Worm (Caenorhabditis elegans): ENCODE data around the gene C55C3.7.

- TF ChIP-seq pqm-1 (tag; optimal IDR thresholded peaks at IDR 0.05), result no peak
- no peak for TF ChIP-seq unc-86 (tag; optimal IDR thresholded peaks at IDR 0.05)
- no peak for TF ChIP-seq ama-1 (optimal IDR thresholded peaks at IDR 0.05)
- TF ChIP-seq fkh-10 (GFP tag; optimal IDR thresholded peaks at IDR 0.05), result no peak
- TF ChIP-seq odd-2 (tag; optimal IDR thresholded peaks at IDR 0.05), result no peak
- TF ChIP-seq nhr-232 (tag; optimal IDR thresholded peaks at IDR 0.05), result no peak
- no peak for TF ChIP-seq ceh-2 (tag; optimal IDR thresholded peaks at IDR 0.05)
- TF ChIP-seq ceh-34 (tag; optimal IDR thresholded peaks at IDR 0.05), result no peak
- TF ChIP-seq ceh-14 (tag; optimal IDR thresholded peaks at IDR 0.05), result no peak
- no peak for TF ChIP-seq ceh-45 (GFP tag; IDR thresholded peaks at IDR 0.05)
Measured at ce11 chrIV:5701646-5702045, 19.2 kb upstream of the C55C3.7 start.
